Worm (Caenorhabditis elegans): Measurements from ENCODE around the gene gpd-1.

gpd-1 gene

ce11 chrII:10393282-10394179 lies at the start of gene gpd-1 (continued):
- TF ChIP-seq egrh-3 (GFP tag; IDR thresholded peaks at IDR 0.05) (0 out of 2 replicates have a peak, but pooled peaks have one; percentile 6), snpc-4 (GFP tag; optimal IDR thresholded peaks at IDR 0.05) (peak; percentile 36), snpc-4 (tag; optimal IDR thresholded peaks at IDR 0.05) (peak in 2 of 4 experiments; percentile 2 to 53), F33H1.4 (GFP tag; IDR thresholded peaks at IDR 0.05) (peak; percentile 97), F10E7.11 (tag; optimal IDR thresholded peaks at IDR 0.05) (peak; percentile 53), K12H6.12 (tag; optimal IDR thresholded peaks at IDR 0.05) (no peak), rcor-1 (GFP tag; IDR thresholded peaks at IDR 0.05) (peak; percentile 70), madf-10 (tag; optimal IDR thresholded peaks at IDR 0.05) (peak; percentile 14), atf-7 (tag; optimal IDR thresholded peaks at IDR 0.05) (peak; percentile 29), ccch-3 (GFP tag; optimal IDR thresholded peaks at IDR 0.05) (no peak), snpc-3.4 (tag; optimal IDR thresholded peaks at IDR 0.05) (peak; percentile 93), Y53F4B.3 (GFP tag; IDR thresholded peaks at IDR 0.05) (no peak), mes-4 (tag; optimal IDR thresholded peaks at IDR 0.05) (no peak), efl-1 (GFP tag; optimal IDR thresholded peaks at IDR 0.05) (peak; percentile 99), ama-1 (optimal IDR thresholded peaks at IDR 0.05) (no peak), ama-1 (GFP tag; optimal IDR thresholded peaks at IDR 0.05) (no peak), pbrm-1 (GFP tag; IDR thresholded peaks at IDR 0.05) (peak; percentile 69), ztf-28 (GFP tag; IDR thresholded peaks at IDR 0.05) (0 out of 2 replicates have a peak, but pooled peaks have one; percentile 27), snpc-1.3 (tag; optimal IDR thresholded peaks at IDR 0.05; ENCODE audit: insufficient read depth) (peak; percentile 82), nfyb-1 (GFP tag; IDR thresholded peaks at IDR 0.05) (0 out of 2 replicates have a peak, but pooled peaks have one; percentile 40), hmg-1.2 (GFP tag; IDR thresholded peaks at IDR 0.05) (peak; percentile 56; the same call in 1 of the 2 replicates), ceh-91 (GFP tag; IDR thresholded peaks at IDR 0.05) (peak; percentile 98), attf-6 (GFP tag; IDR thresholded peaks at IDR 0.05) (0 out of 2 replicates have a peak, but pooled peaks have one; percentile 52), hmg-20 (GFP tag; IDR thresholded peaks at IDR 0.05) (no peak), repo-1 (tag; optimal IDR thresholded peaks at IDR 0.05) (peak; percentile 10), chd-7 (tag; optimal IDR thresholded peaks at IDR 0.05) (peak; percentile 35), die-1 (tag; optimal IDR thresholded peaks at IDR 0.05) (no peak)

DNA sequence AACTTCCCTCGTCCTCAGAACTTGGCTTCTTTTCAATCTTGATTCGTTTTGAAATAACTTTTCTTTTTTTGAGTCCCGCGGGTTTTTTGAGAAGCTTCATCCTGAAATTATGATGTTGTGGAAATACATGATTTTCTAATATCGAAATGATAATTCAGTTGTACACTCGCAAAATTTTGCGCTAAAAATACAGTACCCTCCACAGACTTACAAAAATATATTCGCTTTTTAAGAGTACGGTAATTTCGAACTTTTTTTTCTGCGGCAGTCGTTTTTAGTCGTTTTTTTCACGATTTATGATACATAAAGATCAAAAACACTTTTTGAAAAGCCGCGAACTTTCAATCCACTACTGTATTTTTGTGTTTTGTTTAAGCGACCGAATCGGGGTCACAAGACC lies 48.9 kb upstream of the gpd-1 start, which contains the start of gene pro-2:
Gene pro-2 (minus strand): TSS at position 101 of the 400 bp plus-strand sequence.
- TF ChIP-seq let-526 (GFP tag; IDR thresholded peaks at IDR 0.05) (no peak), tbx-9 (tag; optimal IDR thresholded peaks at IDR 0.05; ENCODE audit: borderline replicate concordance) (no peak), ztf-3 (GFP tag; optimal IDR thresholded peaks at IDR 0.05) (no peak), madf-10 (tag; optimal IDR thresholded peaks at IDR 0.05) (no peak), ceh-40 (GFP tag; IDR thresholded peaks at IDR 0.05) (no peak), attf-5 (GFP tag; optimal IDR thresholded peaks at IDR 0.05) (no peak), unc-130 (GFP tag; optimal IDR thresholded peaks at IDR 0.05) (no peak), madf-3 (GFP tag; IDR thresholded peaks at IDR 0.05) (no peak), ztf-25 (GFP tag; IDR thresholded peaks at IDR 0.05) (no peak), bed-2 (GFP tag; IDR thresholded peaks at IDR 0.05) (no peak), athp-1 (tag; optimal IDR thresholded peaks at IDR 0.05) (no peak), F22D6.2 (tag; optimal IDR thresholded peaks at IDR 0.05) (no peak), F33H1.4 (GFP tag; IDR thresholded peaks at IDR 0.05) (no peak), ZK185.1 (tag; optimal IDR thresholded peaks at IDR 0.05; ENCODE audit: poor library complexity, severe bottlenecking) (no peak), ztf-26 (tag; optimal IDR thresholded peaks at IDR 0.05) (no peak), B0261.1 (tag; optimal IDR thresholded peaks at IDR 0.05) (no peak), tbp1 (GFP tag; optimal IDR thresholded peaks at IDR 0.05) (no peak), ceh-100 (GFP tag; IDR thresholded peaks at IDR 0.05) (no peak), rec-8 (tag; optimal IDR thresholded peaks at IDR 0.05) (no peak), ama-1 (optimal IDR thresholded peaks at IDR 0.05) (no peak), ama-1 (GFP tag; optimal IDR thresholded peaks at IDR 0.05) (no peak)
